Worm (Caenorhabditis elegans): ENCODE results near the gene Y102A11A.5.

Gene Y102A11A.5

ce11 chrX:1981654-1982053 lies 49.7 kb downstream of the Y102A11A.5 start:
- TF ChIP-seq ZK546.5 (tag; optimal IDR thresholded peaks at IDR 0.05) (no peak), ztf-4 (tag; optimal IDR thresholded peaks at IDR 0.05) (no peak), nhr-237 (tag; optimal IDR thresholded peaks at IDR 0.05) (no peak), ceh-82 (tag; optimal IDR thresholded peaks at IDR 0.05) (no peak), mdl-1 (tag; optimal IDR thresholded peaks at IDR 0.05) (no peak), nhr-12 (tag; optimal IDR thresholded peaks at IDR 0.05) (no peak), ceh-9 (tag; optimal IDR thresholded peaks at IDR 0.05) (no peak), elt-3 (tag; optimal IDR thresholded peaks at IDR 0.05) (no peak), eor-1 (tag; optimal IDR thresholded peaks at IDR 0.05) (no peak), skn-1 (tag; optimal IDR thresholded peaks at IDR 0.05) (no peak), jun-1 (tag; optimal IDR thresholded peaks at IDR 0.05) (no peak), ztf-11 (tag; optimal IDR thresholded peaks at IDR 0.05) (no peak), lin-39 (tag; optimal IDR thresholded peaks at IDR 0.05) (no peak), elt-2 (tag; optimal IDR thresholded peaks at IDR 0.05) (no peak), nhr-43 (tag; optimal IDR thresholded peaks at IDR 0.05; ENCODE audit: poor library complexity, severe bottlenecking) (no peak), lin-15B (tag; optimal IDR thresholded peaks at IDR 0.05) (no peak), snpc-4 (tag; optimal IDR thresholded peaks at IDR 0.05) (no peak), nhr-67 (tag; optimal IDR thresholded peaks at IDR 0.05) (no peak), sea-2 (GFP tag; optimal IDR thresholded peaks at IDR 0.05) (no peak), zag-1 (tag; optimal IDR thresholded peaks at IDR 0.05) (no peak)

All from whole organism, L3 larva.